Worm (Caenorhabditis elegans): ENCODE measurements around the gene F55H2.5.

The F55H2.5 gene

DNA sequence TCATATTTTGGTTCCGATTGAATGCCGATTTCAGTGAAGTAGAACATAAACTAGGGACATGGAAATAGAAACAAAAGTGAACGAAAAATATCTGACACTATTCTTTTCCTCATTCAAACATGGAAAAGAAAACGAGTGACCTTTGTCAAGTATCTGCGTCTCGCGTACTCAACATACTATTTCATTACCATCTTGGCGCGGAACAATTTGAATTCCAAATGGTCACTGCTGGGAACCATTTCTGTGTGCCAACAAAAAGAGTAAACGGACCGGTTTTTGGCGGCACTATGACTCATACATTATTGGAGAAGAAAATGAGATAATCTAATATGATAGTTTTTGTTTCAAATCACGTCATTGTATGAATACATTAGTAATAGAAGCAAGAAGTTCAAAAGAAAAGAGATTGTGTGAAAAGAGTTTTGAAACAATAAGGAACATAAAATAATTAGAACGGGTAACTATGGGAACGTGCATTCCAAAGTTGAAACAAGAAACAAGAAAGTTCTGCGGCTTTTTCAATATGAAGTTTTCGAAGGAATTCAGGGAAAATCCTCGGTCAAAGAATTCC, 28.8 kb upstream of the F55H2.5 start:
- TF ChIP-seq lin-32 (GFP tag; optimal IDR thresholded peaks at IDR 0.05), result no peak
- TF ChIP-seq elt-3 (tag; optimal IDR thresholded peaks at IDR 0.05), result no peak
- no peak for TF ChIP-seq bed-3 (GFP tag; optimal IDR thresholded peaks at IDR 0.05)
- no peak for TF ChIP-seq M03D4.4 (tag; optimal IDR thresholded peaks at IDR 0.05)
- TF ChIP-seq mls-2 (tag; optimal IDR thresholded peaks at IDR 0.05), result no peak
- no peak for TF ChIP-seq unc-62 (GFP tag; optimal IDR thresholded peaks at IDR 0.05)
- TF ChIP-seq unc-120 (tag; optimal IDR thresholded peaks at IDR 0.05; ENCODE audit: poor library complexity, severe bottlenecking), result no peak
- TF ChIP-seq drap-1 (GFP tag; optimal IDR thresholded peaks at IDR 0.05), result no peak
- no peak for TF ChIP-seq cnd-1 (tag; optimal IDR thresholded peaks at IDR 0.05)

DNA sequence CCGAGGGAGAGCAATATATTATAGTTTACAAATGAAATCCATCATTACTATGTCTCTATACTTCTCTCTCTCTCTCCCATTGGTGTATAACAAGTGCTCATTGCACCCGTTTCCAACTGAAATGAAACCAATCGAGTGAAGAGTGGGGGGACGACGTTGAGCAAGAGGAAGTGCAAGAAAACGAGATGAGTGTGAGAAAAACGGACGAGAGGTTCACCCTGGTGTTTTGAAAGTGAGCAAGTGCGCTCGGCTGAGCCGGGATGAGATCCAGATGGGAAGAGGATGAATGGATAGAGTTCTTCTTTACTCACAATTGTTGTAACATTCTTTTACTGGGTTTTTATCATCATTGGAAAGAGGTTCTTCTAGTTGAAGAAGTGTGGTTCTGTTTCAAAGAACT, 27.6 kb upstream of the F55H2.5 start:
- TF ChIP-seq tbx-8 (GFP tag; optimal IDR thresholded peaks at IDR 0.05) (no peak), pha-4 (tag; optimal IDR thresholded peaks at IDR 0.05) (no peak), nhr-2 (tag; optimal IDR thresholded peaks at IDR 0.05) (no peak), lsy-2 (tag; optimal IDR thresholded peaks at IDR 0.05) (no peak), mep-1 (tag; optimal IDR thresholded peaks at IDR 0.05) (no peak), blmp-1 (tag; optimal IDR thresholded peaks at IDR 0.05) (no peak), ces-1 (GFP tag; optimal IDR thresholded peaks at IDR 0.05) (peak; percentile 36), ham-2 (GFP tag; optimal IDR thresholded peaks at IDR 0.05) (no peak), zip-8 (tag; optimal IDR thresholded peaks at IDR 0.05) (no peak), unc-120 (tag; optimal IDR thresholded peaks at IDR 0.05; ENCODE audit: poor library complexity, severe bottlenecking) (no peak), hlh-1 (tag; optimal IDR thresholded peaks at IDR 0.05) (peak; percentile 76), drap-1 (GFP tag; optimal IDR thresholded peaks at IDR 0.05) (no peak), unc-39 (tag; optimal IDR thresholded peaks at IDR 0.05) (no peak), lin-13 (tag; optimal IDR thresholded peaks at IDR 0.05) (no peak), ztf-11 (tag; optimal IDR thresholded peaks at IDR 0.05) (no peak), lin-32 (GFP tag; optimal IDR thresholded peaks at IDR 0.05) (no peak), snpc-4 (tag; optimal IDR thresholded peaks at IDR 0.05) (no peak), nhr-28 (tag; optimal IDR thresholded peaks at IDR 0.05) (no peak), elt-1 (tag; optimal IDR thresholded peaks at IDR 0.05; ENCODE audit: borderline replicate concordance, insufficient read depth) (no peak), sem-2 (GFP tag; optimal IDR thresholded peaks at IDR 0.05) (no peak), flh-1 (GFP tag; optimal IDR thresholded peaks at IDR 0.05) (no peak), nhr-237 (tag; optimal IDR thresholded peaks at IDR 0.05) (no peak), cnd-1 (tag; optimal IDR thresholded peaks at IDR 0.05) (peak; percentile 19), mls-2 (tag; optimal IDR thresholded peaks at IDR 0.05) (no peak), mab-5 (tag; optimal IDR thresholded peaks at IDR 0.05) (peak; percentile 29), nhr-12 (tag; optimal IDR thresholded peaks at IDR 0.05) (no peak), ceh-39 (tag; optimal IDR thresholded peaks at IDR 0.05) (no peak), M03D4.4 (tag; optimal IDR thresholded peaks at IDR 0.05) (no peak), unc-62 (GFP tag; optimal IDR thresholded peaks at IDR 0.05) (peak; percentile 20), ceh-83 (GFP tag; optimal IDR thresholded peaks at IDR 0.05) (no peak), ceh-43 (GFP tag; optimal IDR thresholded peaks at IDR 0.05) (no peak), bed-3 (GFP tag; optimal IDR thresholded peaks at IDR 0.05) (no peak)

DNA sequence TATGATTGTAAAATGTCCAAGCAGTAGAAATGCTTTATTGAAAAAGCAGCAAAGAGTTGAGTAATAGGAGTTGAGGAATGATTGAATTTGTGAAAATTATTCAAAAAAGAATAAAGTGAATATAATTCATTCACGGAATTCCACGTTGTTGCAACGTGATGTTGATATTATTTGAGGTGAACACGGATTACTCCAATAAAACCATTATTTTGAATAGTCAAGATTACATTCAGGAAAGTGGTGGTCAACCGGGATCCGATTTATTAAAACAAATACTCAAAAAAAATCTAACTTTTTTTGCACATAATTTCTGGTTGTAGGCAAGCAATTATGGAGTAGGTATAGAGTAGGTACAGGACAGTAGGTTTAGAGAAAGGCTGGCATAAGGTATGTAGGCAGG, 25.9 kb upstream of the F55H2.5 start, which contains the start of gene bre-3:
Gene bre-3, minus strand, starts transcription at position 101 of the 400 bp plus-strand sequence.
- TF ChIP-seq ceh-39 (tag; optimal IDR thresholded peaks at IDR 0.05) (no peak), elt-3 (tag; optimal IDR thresholded peaks at IDR 0.05) (no peak), ceh-83 (GFP tag; optimal IDR thresholded peaks at IDR 0.05) (no peak), sem-2 (GFP tag; optimal IDR thresholded peaks at IDR 0.05) (no peak), nhr-76 (tag; optimal IDR thresholded peaks at IDR 0.05) (no peak), lsy-2 (tag; optimal IDR thresholded peaks at IDR 0.05) (no peak), mep-1 (tag; optimal IDR thresholded peaks at IDR 0.05) (no peak), ztf-11 (tag; optimal IDR thresholded peaks at IDR 0.05) (no peak), flh-1 (GFP tag; optimal IDR thresholded peaks at IDR 0.05) (no peak), cnd-1 (tag; optimal IDR thresholded peaks at IDR 0.05) (no peak), drap-1 (GFP tag; optimal IDR thresholded peaks at IDR 0.05) (no peak), blmp-1 (tag; optimal IDR thresholded peaks at IDR 0.05) (no peak), tbx-8 (GFP tag; optimal IDR thresholded peaks at IDR 0.05) (no peak), elt-1 (tag; optimal IDR thresholded peaks at IDR 0.05; ENCODE audit: borderline replicate concordance, insufficient read depth) (no peak), M03D4.4 (tag; optimal IDR thresholded peaks at IDR 0.05) (no peak), hlh-1 (tag; optimal IDR thresholded peaks at IDR 0.05) (no peak), unc-39 (tag; optimal IDR thresholded peaks at IDR 0.05) (no peak)

Data from whole organism, mixed stage, embryonic.